Fruit fly (Drosophila melanogaster) whole organism, embryonic: Measurements from ENCODE around the gene Cda5.

Experiments
- CG10543 ChIP-seq: fragments of 200-800 bp; sonication (Bioruptor generic); optimal IDR thresholded peaks from 3 replicates; lab custom pipeline; 2017; ENCODE audit warnings: missing biosample characterization, mild to moderate bottlenecking, missing genetic modification characterization, moderate library complexity
- CG10654 ChIP-seq: fragments of 200-800 bp; sonication (Bioruptor generic); optimal IDR thresholded peaks from 2 replicates; lab custom pipeline; 2016; ENCODE audit warnings: missing biosample characterization, missing genetic modification characterization
- CG10959 ChIP-seq: fragments of 200-800 bp; sonication (Bioruptor generic); IDR thresholded peaks from 2 replicates; pipeline ENCODE4 v1.3.6; 2022; ENCODE audit warnings: missing biosample characterization, missing genetic modification characterization
- CG11696 ChIP-seq: fragments of 200-800 bp; sonication (Bioruptor generic); IDR thresholded peaks from 2 replicates; pipeline ENCODE4 v1.3.6; 2022; ENCODE audit warnings: missing biosample characterization, missing genetic modification characterization
- CG2116 ChIP-seq: fragments of 200-800 bp; sonication (Bioruptor generic); optimal IDR thresholded peaks from 3 replicates; lab custom pipeline; 2018; ENCODE audit warnings: missing biosample characterization, mild to moderate bottlenecking, missing genetic modification characterization
- CG2120 ChIP-seq: fragments of 200-800 bp; sonication (Bioruptor generic); optimal IDR thresholded peaks from 3 replicates; lab custom pipeline; 2016; ENCODE audit warnings: missing biosample characterization, missing genetic modification characterization
- CG31224 ChIP-seq: fragments of 200-800 bp; sonication (Bioruptor generic); IDR thresholded peaks from 2 replicates; pipeline ENCODE4 v1.3.6; 2022; ENCODE audit warnings: missing biosample characterization, missing genetic modification characterization
- CG34224 ChIP-seq: fragments of 200-800 bp; sonication (Bioruptor generic); IDR thresholded peaks from 3 replicates; pipeline ENCODE4 v1.3.6; 2022; ENCODE audit warnings: missing biosample characterization, missing genetic modification characterization; ENCODE audit not compliant: partially characterized antibody
- CG4282 ChIP-seq: fragments of 200-800 bp; sonication (Bioruptor generic); optimal IDR thresholded peaks from 2 replicates; lab custom pipeline; 2016; ENCODE audit warnings: missing biosample characterization, missing genetic modification characterization
- CG4328 ChIP-seq: fragments of 200-800 bp; sonication (Bioruptor generic); optimal IDR thresholded peaks from 3 replicates; lab custom pipeline; 2017; ENCODE audit warnings: missing biosample characterization, missing genetic modification reagents, missing genetic modification characterization
- CG7372 ChIP-seq: fragments of 200-800 bp; sonication (Bioruptor generic); IDR thresholded peaks from 2 replicates; pipeline ENCODE4 v1.3.6; 2022; ENCODE audit warnings: missing biosample characterization, missing genetic modification characterization
- CG7963 ChIP-seq: fragments of 200-800 bp; sonication (Bioruptor generic); IDR thresholded peaks from 3 replicates; pipeline ENCODE4 v1.3.6; 2022; ENCODE audit warnings: missing biosample characterization, missing genetic modification characterization; ENCODE audit not compliant: partially characterized antibody
- CG8281 ChIP-seq: fragments of 200-800 bp; sonication (Bioruptor generic); optimal IDR thresholded peaks from 2 replicates; lab custom pipeline; 2018; ENCODE audit warnings: missing biosample characterization, mild to moderate bottlenecking, missing genetic modification characterization, moderate library complexity
- CG8290 ChIP-seq, 3 experiments: fragments of 200-800 bp; sonication (Bioruptor generic); optimal IDR thresholded peaks; 2 replicates each; lab custom pipeline; 2016 to 2019; ENCODE audit warnings: missing biosample characterization in 3 of 3, missing genetic modification characterization in 3 of 3, mild to moderate bottlenecking in 2 of 3, moderate library complexity in 1 of 3
- CG9215 ChIP-seq: fragments of 200-800 bp; sonication (Bioruptor generic); IDR thresholded peaks from 2 replicates; pipeline ENCODE4 v1.3.6; 2022; ENCODE audit warnings: missing biosample characterization, missing genetic modification characterization
- CG9437 ChIP-seq: fragments of 200-800 bp; sonication (Bioruptor generic); optimal IDR thresholded peaks from 2 replicates; lab custom pipeline; 2018; ENCODE audit warnings: missing biosample characterization, mild to moderate bottlenecking, missing genetic modification characterization
- Dfd ChIP-seq, 2 experiments: fragments of >200 bp; optimal IDR thresholded peaks; 2 replicates each; lab custom pipeline; 2017; ENCODE audit warnings: missing biosample characterization in 2 of 2, missing genetic modification characterization in 2 of 2
- GATAe ChIP-seq: fragments of 200-800 bp; sonication (Bioruptor generic); conservative IDR thresholded peaks from 2 replicates; pipeline ENCODE4 v1.3.6; 2022; ENCODE audit warnings: missing biosample characterization, missing genetic modification characterization
- H2.0 ChIP-seq: fragments of 200-800 bp; sonication (Bioruptor generic); IDR thresholded peaks from 2 replicates; pipeline ENCODE4 v1.3.6; 2022; ENCODE audit warnings: missing biosample characterization, missing genetic modification characterization
- Lim3 ChIP-seq: fragments of 200-800 bp; sonication (Bioruptor generic); IDR thresholded peaks from 2 replicates; pipeline ENCODE4 v1.3.6; 2022; ENCODE audit warnings: missing biosample characterization, missing genetic modification characterization
- NC2α ChIP-seq: fragments of 200-800 bp; sonication (Bioruptor generic); optimal IDR thresholded peaks from 2 replicates; lab custom pipeline; 2016; ENCODE audit warnings: missing biosample characterization, missing genetic modification characterization
- Pdp1 ChIP-seq, 2 experiments: fragments of 200-800 bp; sonication (Bioruptor generic); optimal IDR thresholded peaks; 3 replicates each; lab custom pipeline; 2016; ENCODE audit warnings: missing biosample characterization in 2 of 2, missing genetic modification characterization in 2 of 2, mild to moderate bottlenecking in 1 of 2, moderate library complexity in 1 of 2
- Sox100B ChIP-seq: fragments of 200-800 bp; sonication (Bioruptor generic); optimal IDR thresholded peaks from 3 replicates; lab custom pipeline; 2018; ENCODE audit warnings: missing biosample characterization, mild to moderate bottlenecking, missing genetic modification characterization
- ac ChIP-seq: fragments of 200-800 bp; sonication (Bioruptor generic); optimal IDR thresholded peaks from 3 replicates; lab custom pipeline; 2017; ENCODE audit warnings: missing biosample characterization, mild to moderate bottlenecking, missing genetic modification characterization
- bsh ChIP-seq, 2 experiments: fragments of 200-800 bp; sonication (Bioruptor generic); optimal IDR thresholded peaks; 2 replicates each; lab custom pipeline; 2017 to 2018; ENCODE audit warnings: mild to moderate bottlenecking in 2 of 2, missing biosample characterization in 2 of 2, missing genetic modification characterization in 2 of 2, moderate library complexity in 1 of 2
- chinmo ChIP-seq: fragments of 200-800 bp; sonication (Bioruptor generic); IDR thresholded peaks from 4 replicates; pipeline ENCODE4 v1.3.6; 2022; ENCODE audit warnings: missing biosample characterization, missing genetic modification characterization; ENCODE audit not compliant: partially characterized antibody
- chn ChIP-seq: fragments of 200-800 bp; sonication (Bioruptor generic); optimal IDR thresholded peaks from 2 replicates; lab custom pipeline; 2016; ENCODE audit warnings: missing biosample characterization, missing genetic modification characterization
- da ChIP-seq: fragments of 200-800 bp; sonication (Bioruptor generic); optimal IDR thresholded peaks from 2 replicates; lab custom pipeline; 2016; ENCODE audit warnings: missing biosample characterization, missing genetic modification characterization
- dmrt11E ChIP-seq: fragments of 200-800 bp; sonication (Bioruptor generic); optimal IDR thresholded peaks from 3 replicates; lab custom pipeline; 2018; ENCODE audit warnings: missing biosample characterization, mild to moderate bottlenecking, missing genetic modification characterization, moderate library complexity
- eve ChIP-seq, 2 experiments: fragments of >200 bp; optimal IDR thresholded peaks; 2 replicates each; lab custom pipeline; 2017; ENCODE audit warnings: missing biosample characterization in 2 of 2, missing genetic modification characterization in 2 of 2
- fd96Cb ChIP-seq: fragments of 200-800 bp; sonication (Bioruptor generic); optimal IDR thresholded peaks from 2 replicates; lab custom pipeline; 2018; ENCODE audit warnings: missing biosample characterization, mild to moderate bottlenecking, missing genetic modification characterization, moderate library complexity
- gcm ChIP-seq: fragments of 200-800 bp; sonication (Bioruptor generic); optimal IDR thresholded peaks from 2 replicates; lab custom pipeline; 2019; ENCODE audit warnings: missing biosample characterization, mild to moderate bottlenecking, missing genetic modification characterization, moderate library complexity
- h ChIP-seq: fragments of >200 bp; optimal IDR thresholded peaks from 2 replicates; lab custom pipeline; 2017
- jigr1 ChIP-seq: fragments of 200-800 bp; sonication (Bioruptor generic); IDR thresholded peaks from 3 replicates; pipeline ENCODE4 v1.3.6; 2022; ENCODE audit warnings: missing biosample characterization, missing genetic modification characterization
- knrl ChIP-seq: fragments of 200-800 bp; sonication (Bioruptor generic); IDR thresholded peaks from 3 replicates; pipeline ENCODE4 v1.3.6; 2022; ENCODE audit warnings: missing biosample characterization, missing genetic modification characterization; ENCODE audit not compliant: partially characterized antibody
- mld ChIP-seq: fragments of 200-800 bp; sonication (Bioruptor generic); IDR thresholded peaks from 3 replicates; pipeline ENCODE4 v1.3.6; 2022; ENCODE audit warnings: missing biosample characterization, missing genetic modification characterization; ENCODE audit not compliant: partially characterized antibody
- nerfin-1 ChIP-seq: fragments of 200-800 bp; sonication (Bioruptor generic); optimal IDR thresholded peaks from 3 replicates; lab custom pipeline; 2019; ENCODE audit warnings: missing biosample characterization, mild to moderate bottlenecking, missing genetic modification characterization, moderate library complexity
- org-1 ChIP-seq: fragments of 200-800 bp; sonication (Bioruptor generic); optimal IDR thresholded peaks from 2 replicates; lab custom pipeline; 2017; ENCODE audit warnings: missing biosample characterization, missing genetic modification characterization
- peb ChIP-seq: fragments of 200-800 bp; sonication (Bioruptor generic); IDR thresholded peaks from 2 replicates; pipeline ENCODE4 v1.3.6; 2022; ENCODE audit warnings: missing biosample characterization, missing genetic modification characterization
- prd ChIP-seq, 3 experiments: fragments of >200 bp in 2 of 3; fragments of 200-800 bp in 1 of 3; sonication (Bioruptor generic) in 1 of 3; optimal IDR thresholded peaks in 2 of 3; IDR thresholded peaks in 1 of 3; 2 replicates in 2 of 3; 3 replicates in 1 of 3; pipeline versions ENCODE4 v1.3.6 to Lab custom; 2017 to 2022; ENCODE audit warnings: missing biosample characterization in 1 of 3, missing genetic modification characterization in 1 of 3
- sob ChIP-seq: fragments of 200-800 bp; sonication (Bioruptor generic); IDR thresholded peaks from 2 replicates; pipeline ENCODE4 v1.3.6; 2022; ENCODE audit warnings: missing biosample characterization, missing genetic modification characterization
- sug ChIP-seq: fragments of 200-800 bp; optimal IDR thresholded peaks from 2 replicates; lab custom pipeline; 2019; ENCODE audit warnings: missing biosample characterization, mild to moderate bottlenecking, missing genetic modification characterization, moderate library complexity
- trh ChIP-seq: fragments of 200-800 bp; sonication (Bioruptor generic); optimal IDR thresholded peaks from 2 replicates; lab custom pipeline; 2016; ENCODE audit warnings: missing biosample characterization, missing genetic modification characterization
- twi ChIP-seq: fragments of 200-800 bp; optimal IDR thresholded peaks from 2 replicates; lab custom pipeline; 2019; ENCODE audit warnings: missing biosample characterization, mild to moderate bottlenecking, missing genetic modification characterization, moderate library complexity
- unpg ChIP-seq: fragments of 200-800 bp; sonication (Bioruptor generic); optimal IDR thresholded peaks from 3 replicates; lab custom pipeline; 2018; ENCODE audit warnings: missing biosample characterization, mild to moderate bottlenecking, missing genetic modification characterization, moderate library complexity
- wor ChIP-seq: fragments of 200-800 bp; sonication (Bioruptor generic); IDR thresholded peaks from 2 replicates; pipeline ENCODE4 v1.3.6; 2022; ENCODE audit warnings: missing biosample characterization, missing genetic modification characterization
- z ChIP-seq: fragments of 200-800 bp; sonication (Bioruptor generic); IDR thresholded peaks from 3 replicates; pipeline ENCODE4 v1.3.6; 2022; ENCODE audit warnings: missing biosample characterization, missing genetic modification characterization
- zfh1 ChIP-seq: fragments of 200-800 bp; sonication (Bioruptor generic); IDR thresholded peaks from 3 replicates; pipeline ENCODE4 v1.3.6; 2022; ENCODE audit warnings: missing biosample characterization, missing genetic modification characterization

Gene Cda5

dm6 chr2L:107476-108436 lies 42.6 kb upstream of the Cda5 start (continued):
- peak; percentile 77 for TF ChIP-seq z (GFP tag; lab: Robert Waterston, UW)
- TF ChIP-seq CG7963 (GFP tag; lab: Robert Waterston, UW), result no peak
- peak; percentile 70 for TF ChIP-seq CG34224
- TF ChIP-seq jigr1 (GFP tag; lab: Robert Waterston, UW), result no peak
- no peak for TF ChIP-seq CG8290 (GFP tag; optimal IDR thresholded peaks at IDR 0.05; lab: Kevin White, UChicago)
- TF ChIP-seq CG8290 (tag; optimal IDR thresholded peaks at IDR 0.05; lab: Kevin White, UChicago), result peak in 1 of 2 experiments; percentile 53
- TF ChIP-seq org-1, result no peak
- TF ChIP-seq CG2120 (GFP tag; lab: Kevin White, UChicago), result no peak
- no peak for TF ChIP-seq CG10654
- TF ChIP-seq bsh (GFP tag; optimal IDR thresholded peaks at IDR 0.05; lab: Kevin White, UChicago), result no peak
- no peak for TF ChIP-seq chn (GFP tag; lab: Kevin White, UChicago)
- TF ChIP-seq H2.0 (GFP tag; lab: Robert Waterston, UW), result no peak
- TF ChIP-seq CG7372, result no peak
- TF ChIP-seq twi, result no peak
- TF ChIP-seq wor (GFP tag; lab: Robert Waterston, UW), result no peak
- TF ChIP-seq h, result no peak
- peak; percentile 22 for TF ChIP-seq unpg (GFP tag; lab: Kevin White, UChicago)
- TF ChIP-seq Lim3 (GFP tag; lab: Robert Waterston, UW), result no peak
- no peak for TF ChIP-seq CG2116
- peak; percentile 17 for TF ChIP-seq CG4282
- TF ChIP-seq Pdp1 (GFP tag; optimal IDR thresholded peaks at IDR 0.05; lab: Kevin White, UChicago), result peak in 1 of 2 experiments; percentile 69
- TF ChIP-seq ac (GFP tag; lab: Kevin White, UChicago), result no peak
- peak; percentile 2 for TF ChIP-seq nerfin-1 (tag; lab: Kevin White, UChicago)
- TF ChIP-seq CG4328 (GFP tag; lab: Kevin White, UChicago), result no peak
- TF ChIP-seq CG10959 (GFP tag; lab: Robert Waterston, UW), result no peak
- 0 out of 3 replicates have a peak, but pooled peaks have one; percentile 21 for TF ChIP-seq knrl (GFP tag; lab: Robert Waterston, UW)
- no peak for TF ChIP-seq trh (GFP tag; lab: Kevin White, UChicago)
- TF ChIP-seq fd96Cb (tag; lab: Kevin White, UChicago), result no peak
- TF ChIP-seq sob, result peak; percentile 43; the same call in 1 of the 2 replicates
- no peak for TF ChIP-seq Dfd (GFP tag; optimal IDR thresholded peaks at IDR 0.05; lab: Kevin White, UChicago)
- no peak for TF ChIP-seq CG8281 (tag; lab: Kevin White, UChicago)
- TF ChIP-seq peb (GFP tag; lab: Robert Waterston, UW), result no peak
- no peak for TF ChIP-seq eve (GFP tag; optimal IDR thresholded peaks at IDR 0.05; lab: Kevin White, UChicago)
- TF ChIP-seq CG11696 (GFP tag; lab: Robert Waterston, UW), result no peak
- no peak for TF ChIP-seq CG9215 (GFP tag; lab: Robert Waterston, UW)
- peak; percentile 2 for TF ChIP-seq sug (tag; lab: Kevin White, UChicago)
- TF ChIP-seq Sox100B (GFP tag; lab: Kevin White, UChicago), result no peak
- TF ChIP-seq zfh1 (GFP tag; lab: Robert Waterston, UW), result no peak
- TF ChIP-seq dmrt11E, result no peak
- TF ChIP-seq NC2α (GFP tag; lab: Kevin White, UChicago), result no peak
- TF ChIP-seq da (GFP tag; lab: Kevin White, UChicago), result no peak
- TF ChIP-seq CG9437 (GFP tag; lab: Kevin White, UChicago), result no peak
- peak; percentile 88; the same call in 2 of the 4 replicates for TF ChIP-seq chinmo (GFP tag; lab: Robert Waterston, UW)
- peak; percentile 76 for TF ChIP-seq CG10543 (GFP tag; lab: Kevin White, UChicago)
- TF ChIP-seq prd (optimal IDR thresholded peaks at IDR 0.05; lab: Kevin White, UChicago), result no peak
- TF ChIP-seq prd (GFP tag; IDR thresholded peaks at IDR 0.05; lab: Robert Waterston, UW), result no peak
- TF ChIP-seq CG31224 (GFP tag; lab: Robert Waterston, UW), result no peak
- TF ChIP-seq mld (GFP tag; lab: Robert Waterston, UW), result no peak
- peak; percentile 59 for TF ChIP-seq gcm
- TF ChIP-seq GATAe, result no peak
